Worm (Caenorhabditis elegans) whole organism, L3 larva: ENCODE results near the gene cyp-13A11.

Source experiments
- egl-5 ChIP-seq: fragments of 150-350 bp; optimal IDR thresholded peaks from 2 replicates; lab custom pipeline; 2017; ENCODE audit warnings: missing biosample characterization, missing genetic modification reagents, missing genetic modification characterization, inconsistent platforms
- elt-1 ChIP-seq: fragments of 150-350 bp; optimal IDR thresholded peaks from 2 replicates; lab custom pipeline; 2014; ENCODE audit warnings: missing biosample characterization, missing genetic modification characterization
- eor-1 ChIP-seq, 2 experiments: fragments of 150-350 bp; optimal IDR thresholded peaks; 2 replicates each; lab custom pipeline; 2014 to 2018; ENCODE audit warnings: missing biosample characterization in 2 of 2, missing genetic modification characterization in 2 of 2
- fkh-10 ChIP-seq: sonication (generic microtip); optimal IDR thresholded peaks from 2 replicates; lab custom pipeline; 2017; ENCODE audit warnings: missing biosample characterization, missing genetic modification reagents, missing genetic modification characterization
- lin-39 ChIP-seq: fragments of 150-350 bp; optimal IDR thresholded peaks from 2 replicates; lab custom pipeline; 2018; ENCODE audit warnings: missing biosample characterization, missing genetic modification reagents, missing genetic modification characterization
- mdl-1 ChIP-seq: fragments of 150-350 bp; optimal IDR thresholded peaks from 2 replicates; lab custom pipeline; 2014; ENCODE audit warnings: missing biosample characterization, missing genetic modification characterization
- nhr-11 ChIP-seq: fragments of 150-350 bp; optimal IDR thresholded peaks from 2 replicates; lab custom pipeline; 2014; ENCODE audit warnings: missing biosample characterization, missing genetic modification characterization
- nhr-25 ChIP-seq: sonication (generic microtip); optimal IDR thresholded peaks from 2 replicates; lab custom pipeline; 2017; ENCODE audit warnings: missing biosample characterization, missing genetic modification characterization
- nhr-76 ChIP-seq: fragments of 150-350 bp; sonication (generic microtip); optimal IDR thresholded peaks from 5 replicates; lab custom pipeline; 2014; ENCODE audit warnings: missing biosample characterization, missing genetic modification characterization
- pha-4 ChIP-seq: fragments of 150-350 bp; optimal IDR thresholded peaks from 2 replicates; lab custom pipeline; 2014; ENCODE audit warnings: missing biosample characterization, missing genetic modification reagents, missing genetic modification characterization
- unc-39 ChIP-seq: sonication (generic microtip); optimal IDR thresholded peaks from 4 replicates; lab custom pipeline; 2017; ENCODE audit warnings: missing biosample characterization, missing genetic modification characterization
- ztf-11 ChIP-seq: fragments of 150-350 bp; optimal IDR thresholded peaks from 2 replicates; lab custom pipeline; 2014; ENCODE audit warnings: missing biosample characterization, missing genetic modification characterization
- ztf-4 ChIP-seq: fragments of 150-350 bp; optimal IDR thresholded peaks from 2 replicates; lab custom pipeline; 2014; ENCODE audit warnings: missing biosample characterization, missing genetic modification characterization

DNA sequence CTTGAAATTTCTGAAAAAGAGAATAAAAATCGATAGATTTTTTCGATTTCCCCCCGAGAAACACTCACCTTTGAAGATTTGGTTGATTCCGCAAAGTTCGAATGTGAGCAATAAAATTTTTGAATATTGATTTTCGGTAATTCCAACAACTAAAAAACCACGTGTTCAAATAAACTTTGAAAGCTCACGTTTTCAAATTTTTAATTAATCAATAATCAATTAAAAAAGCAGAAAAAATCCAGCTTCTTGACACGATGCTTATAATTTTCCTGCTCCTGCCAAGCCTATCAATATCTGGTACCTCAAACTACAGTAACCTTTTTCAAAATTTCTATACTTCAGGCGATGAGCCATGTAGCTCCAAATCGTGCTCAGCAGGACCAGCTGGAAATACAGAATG, 33.4 kb upstream of the cyp-13A11 start, which contains the start of gene ZK1010.5:
- no peak for TF ChIP-seq nhr-11 (tag; lab: Kevin White, UChicago)
- no peak for TF ChIP-seq mdl-1 (tag; lab: Kevin White, UChicago)
- TF ChIP-seq fkh-10 (GFP tag; lab: Kevin White, UChicago) = no peak
- TF ChIP-seq elt-1 (tag; lab: Kevin White, UChicago) = no peak
- TF ChIP-seq ztf-4 (tag; lab: Kevin White, UChicago) = no peak
- no peak for TF ChIP-seq nhr-25
- TF ChIP-seq ztf-11 (tag; lab: Kevin White, UChicago) = no peak
- no peak for TF ChIP-seq egl-5
- no peak for TF ChIP-seq nhr-76 (tag; lab: Kevin White, UChicago)
- TF ChIP-seq eor-1 (tag; optimal IDR thresholded peaks at IDR 0.05; lab: Kevin White, UChicago) = no peak
- TF ChIP-seq lin-39 (tag; lab: Kevin White, UChicago) = no peak
- no peak for TF ChIP-seq unc-39 (tag; lab: Kevin White, UChicago)
- no peak for TF ChIP-seq pha-4 (tag; lab: Kevin White, UChicago)
